Worm (Caenorhabditis elegans) whole organism, L4 larva: ENCODE measurements around the gene nspe-6.
A peak's percentile ranks its signal among the peaks of the same experiment; 100 is the strongest.

Source experiments
- F37D6.2 ChIP-seq: sonication (generic microtip); optimal IDR thresholded peaks from 2 replicates; lab custom pipeline; 2016; ENCODE audit warnings: mild to moderate bottlenecking, missing genetic modification characterization, missing compliant biosample characterization
- Y48G9A.11 ChIP-seq: fragments of 200-800 bp; sonication (Bioruptor generic); IDR thresholded peaks from 2 replicates; pipeline ENCODE4 v1.3.6; 2022; ENCODE audit warnings: missing genetic modification reagents, missing genetic modification characterization, missing compliant biosample characterization
- Y75B8A.6 ChIP-seq: fragments of 200-800 bp; sonication (Bioruptor generic); IDR thresholded peaks from 2 replicates; pipeline ENCODE4 v1.3.6; 2022; ENCODE audit warnings: missing genetic modification reagents, missing genetic modification characterization, missing compliant biosample characterization
- aha-1 ChIP-seq: fragments of 150-350 bp; peaks from one replicate; lab custom pipeline; 2014; ENCODE audit warnings: missing biosample characterization, missing genetic modification characterization
- aly-2 ChIP-seq: sonication (generic microtip); optimal IDR thresholded peaks from 2 replicates; lab custom pipeline; 2018; ENCODE audit warnings: missing biosample characterization, missing genetic modification characterization
- ama-1 ChIP-seq: fragments of 150-350 bp; optimal IDR thresholded peaks from 2 replicates; lab custom pipeline; 2014; ENCODE audit warnings: inconsistent platforms, mixed read lengths
- ceh-20 ChIP-seq: fragments of 200-800 bp; sonication (Bioruptor generic); IDR thresholded peaks from 2 replicates; pipeline ENCODE4 v1.3.6; 2022; ENCODE audit warnings: missing genetic modification reagents, missing genetic modification characterization, missing compliant biosample characterization
- ceh-44 ChIP-seq: fragments of 200-800 bp; sonication (Bioruptor generic); IDR thresholded peaks from 2 replicates; pipeline ENCODE4 v1.3.6; 2022; ENCODE audit warnings: missing genetic modification reagents, missing genetic modification characterization, missing compliant biosample characterization
- dmd-6 ChIP-seq: fragments of 200-800 bp; sonication (Bioruptor generic); IDR thresholded peaks from 2 replicates; pipeline ENCODE4 v1.3.6; 2022; ENCODE audit warnings: missing genetic modification reagents, missing genetic modification characterization, missing compliant biosample characterization
- dmd-8 ChIP-seq: fragments of 200-800 bp; sonication (Bioruptor generic); IDR thresholded peaks from 2 replicates; pipeline ENCODE4 v1.3.6; 2022; ENCODE audit warnings: missing genetic modification characterization, missing compliant biosample characterization
- dve-1 ChIP-seq: sonication (generic microtip); optimal IDR thresholded peaks from 2 replicates; lab custom pipeline; 2017; ENCODE audit warnings: antibody characterized with exemption, mild to moderate bottlenecking, missing genetic modification characterization, missing compliant biosample characterization; ENCODE audit not compliant: insufficient read depth
- egl-43 ChIP-seq: fragments of 200-800 bp; sonication (Bioruptor generic); IDR thresholded peaks from 2 replicates; pipeline ENCODE4 v1.3.6; 2022; ENCODE audit warnings: missing genetic modification reagents, missing genetic modification characterization, missing compliant biosample characterization
- fos-1 ChIP-seq: fragments of 150-350 bp; optimal IDR thresholded peaks from 2 replicates; lab custom pipeline; 2014; ENCODE audit warnings: missing biosample characterization, missing genetic modification characterization
- gei-8 ChIP-seq: fragments of 200-800 bp; sonication (Bioruptor generic); optimal IDR thresholded peaks from 2 replicates; lab custom pipeline; 2018; ENCODE audit warnings: mild to moderate bottlenecking, missing genetic modification characterization, missing compliant biosample characterization
- lin-39 ChIP-seq: fragments of 150-350 bp; optimal IDR thresholded peaks from 2 replicates; lab custom pipeline; 2014; ENCODE audit warnings: missing biosample characterization, missing genetic modification reagents, missing genetic modification characterization
- lir-3 ChIP-seq: sonication (generic microtip); optimal IDR thresholded peaks from 2 replicates; lab custom pipeline; 2016; ENCODE audit warnings: mild to moderate bottlenecking, missing genetic modification characterization, missing compliant biosample characterization
- madf-9 ChIP-seq: fragments of 200-800 bp; sonication (Bioruptor generic); conservative IDR thresholded peaks from 2 replicates; pipeline ENCODE4 v1.3.6; 2022; ENCODE audit warnings: missing genetic modification reagents, missing genetic modification characterization, missing compliant biosample characterization
- mdl-1 ChIP-seq, 2 experiments: fragments of 150-350 bp in 1 of 2; sonication (generic microtip) in 1 of 2; optimal IDR thresholded peaks; 2 replicates each; lab custom pipeline; 2014 to 2017; ENCODE audit warnings: missing biosample characterization in 2 of 2, missing genetic modification characterization in 2 of 2
- mes-2 ChIP-seq: sonication (generic microtip); optimal IDR thresholded peaks from 2 replicates; lab custom pipeline; 2016; ENCODE audit warnings: missing genotype, mild to moderate bottlenecking, missing genetic modification characterization, missing compliant biosample characterization; ENCODE audit not compliant: poor library complexity, severe bottlenecking
- nhr-102 ChIP-seq: sonication (generic microtip); optimal IDR thresholded peaks from 2 replicates; lab custom pipeline; 2016; ENCODE audit warnings: mild to moderate bottlenecking, missing genetic modification characterization, moderate library complexity, missing compliant biosample characterization
- pha-4 ChIP-seq, 2 experiments: fragments of 150-350 bp in 1 of 2; fragments of 200-800 bp in 1 of 2; sonication (Bioruptor generic) in 1 of 2; IDR thresholded peaks in 1 of 2; optimal IDR thresholded peaks in 1 of 2; 2 replicates each; pipeline versions ENCODE4 v1.3.6 to Lab custom; 2014 to 2022; ENCODE audit warnings: missing genetic modification characterization in 2 of 2, missing genetic modification reagents in 2 of 2, missing biosample characterization in 1 of 2, missing compliant biosample characterization in 1 of 2
- pqm-1 ChIP-seq: sonication (generic microtip); optimal IDR thresholded peaks from 2 replicates; lab custom pipeline; 2017; ENCODE audit warnings: missing biosample characterization, missing genetic modification characterization
- sdz-12 ChIP-seq: fragments of 200-800 bp; sonication (Bioruptor generic); optimal IDR thresholded peaks from 2 replicates; lab custom pipeline; 2018; ENCODE audit warnings: mild to moderate bottlenecking, missing genetic modification characterization, missing compliant biosample characterization
- set-16 ChIP-seq: fragments of 200-800 bp; sonication (Bioruptor generic); IDR thresholded peaks from 2 replicates; pipeline ENCODE4 v1.3.6; 2022; ENCODE audit warnings: missing genetic modification reagents, missing genetic modification characterization, missing compliant biosample characterization
- spr-1 ChIP-seq: sonication (generic microtip); optimal IDR thresholded peaks from 2 replicates; lab custom pipeline; 2016; ENCODE audit warnings: mild to moderate bottlenecking, missing genetic modification characterization, missing compliant biosample characterization
- spr-3 ChIP-seq: fragments of 200-800 bp; sonication (Bioruptor generic); optimal IDR thresholded peaks from 2 replicates; lab custom pipeline; 2018; ENCODE audit warnings: mild to moderate bottlenecking, missing genetic modification characterization, missing compliant biosample characterization
- vab-7 ChIP-seq: fragments of 200-800 bp; sonication (Bioruptor generic); IDR thresholded peaks from 2 replicates; pipeline ENCODE4 v1.3.6; 2022; ENCODE audit warnings: missing genetic modification reagents, missing genetic modification characterization, missing compliant biosample characterization
- zag-1 ChIP-seq: fragments of 150-350 bp; optimal IDR thresholded peaks from 2 replicates; lab custom pipeline; 2014; ENCODE audit warnings: missing biosample characterization, missing genetic modification characterization
- zfp-3 ChIP-seq: fragments of 200-800 bp; sonication (Bioruptor generic); conservative IDR thresholded peaks from 2 replicates; pipeline ENCODE4 v1.3.6; 2022; ENCODE audit warnings: missing genetic modification reagents, missing genetic modification characterization, missing compliant biosample characterization
- ztf-11 ChIP-seq: fragments of 150-350 bp; optimal IDR thresholded peaks from 2 replicates; lab custom pipeline; 2014; ENCODE audit warnings: missing biosample characterization, missing genetic modification characterization

The nspe-6 gene

ce11 chrII:12657620-12658019 lies 41.6 kb upstream of the nspe-6 start:
- TF ChIP-seq spr-3 (GFP tag; lab: Kevin White, UChicago) (no peak), mes-2 (tag; lab: Kevin White, UChicago) (no peak), ztf-11 (tag; lab: Kevin White, UChicago) (no peak), pqm-1 (tag; lab: Kevin White, UChicago) (no peak)

ce11 chrII:12655816-12656215 lies 39.8 kb upstream of the nspe-6 start:
- TF ChIP-seq zag-1 (tag; lab: Kevin White, UChicago) (no peak), aha-1 (tag; lab: Kevin White, UChicago) (peak; percentile 74), gei-8 (GFP tag; lab: Kevin White, UChicago) (no peak), fos-1 (tag; lab: Kevin White, UChicago) (no peak)

- TF ChIP-seq zfp-3 (no peak), sdz-12 (no peak), nhr-102 (tag; lab: Kevin White, UChicago) (no peak), spr-1 (tag; lab: Kevin White, UChicago) (no peak), Y48G9A.11 (GFP tag; lab: Robert Waterston, UW) (no peak), F37D6.2 (no peak), ceh-20 (GFP tag; lab: Robert Waterston, UW) (no peak)
Measured at ce11 chrII:12654447-12654846, 38.5 kb upstream of the nspe-6 start, which contains the start of gene rgs-4. Gene rgs-4 (plus strand): TSS chrII:12654747.

ce11 chrII:12651208-12651607 lies 35.2 kb upstream of the nspe-6 start:
- TF ChIP-seq set-16 (GFP tag; lab: Robert Waterston, UW) (peak; percentile 31; the same call in 1 of the 2 replicates), egl-43 (GFP tag; lab: Robert Waterston, UW) (peak; percentile 58; the same call in 1 of the 2 replicates), dmd-8 (peak; percentile 77)

- no peak for TF ChIP-seq ama-1 (lab: Kevin White, UChicago)
- no peak for TF ChIP-seq lin-39 (tag; lab: Kevin White, UChicago)
- TF ChIP-seq vab-7 (GFP tag; lab: Robert Waterston, UW) = no peak
- no peak for TF ChIP-seq dmd-6 (GFP tag; lab: Robert Waterston, UW)
- TF ChIP-seq madf-9 (GFP tag; lab: Robert Waterston, UW) = no peak
- TF ChIP-seq mdl-1 (tag; optimal IDR thresholded peaks at IDR 0.05; lab: Kevin White, UChicago) = no peak
- no peak for TF ChIP-seq pha-4 (GFP tag; IDR thresholded peaks at IDR 0.05; lab: Robert Waterston, UW)
- TF ChIP-seq pha-4 (tag; optimal IDR thresholded peaks at IDR 0.05; lab: Kevin White, UChicago) = no peak
- TF ChIP-seq aly-2 (tag; lab: Kevin White, UChicago) = no peak
- TF ChIP-seq ceh-44 (GFP tag; lab: Robert Waterston, UW) = no peak
- TF ChIP-seq lir-3 = no peak
- TF ChIP-seq Y75B8A.6 (GFP tag; lab: Robert Waterston, UW) = no peak
- no peak for TF ChIP-seq dve-1
Measured at ce11 chrII:12640370-12640769, 24.4 kb upstream of the nspe-6 start, which contains the start of gene nhr-235. Gene nhr-235 (plus strand): TSS chrII:12640670.

- TF ChIP-seq dmd-8 (no peak), aha-1 (tag; lab: Kevin White, UChicago) (peak; percentile 23)
Measured at ce11 chrII:12636602-12637001, 20.6 kb upstream of the nspe-6 start, which contains the start of gene nhr-234. Gene nhr-234 (plus strand): TSS chrII:12636678.
